Fruit fly (Drosophila melanogaster): ENCODE data around the gene CG32100.

The CG32100 gene

DNA sequence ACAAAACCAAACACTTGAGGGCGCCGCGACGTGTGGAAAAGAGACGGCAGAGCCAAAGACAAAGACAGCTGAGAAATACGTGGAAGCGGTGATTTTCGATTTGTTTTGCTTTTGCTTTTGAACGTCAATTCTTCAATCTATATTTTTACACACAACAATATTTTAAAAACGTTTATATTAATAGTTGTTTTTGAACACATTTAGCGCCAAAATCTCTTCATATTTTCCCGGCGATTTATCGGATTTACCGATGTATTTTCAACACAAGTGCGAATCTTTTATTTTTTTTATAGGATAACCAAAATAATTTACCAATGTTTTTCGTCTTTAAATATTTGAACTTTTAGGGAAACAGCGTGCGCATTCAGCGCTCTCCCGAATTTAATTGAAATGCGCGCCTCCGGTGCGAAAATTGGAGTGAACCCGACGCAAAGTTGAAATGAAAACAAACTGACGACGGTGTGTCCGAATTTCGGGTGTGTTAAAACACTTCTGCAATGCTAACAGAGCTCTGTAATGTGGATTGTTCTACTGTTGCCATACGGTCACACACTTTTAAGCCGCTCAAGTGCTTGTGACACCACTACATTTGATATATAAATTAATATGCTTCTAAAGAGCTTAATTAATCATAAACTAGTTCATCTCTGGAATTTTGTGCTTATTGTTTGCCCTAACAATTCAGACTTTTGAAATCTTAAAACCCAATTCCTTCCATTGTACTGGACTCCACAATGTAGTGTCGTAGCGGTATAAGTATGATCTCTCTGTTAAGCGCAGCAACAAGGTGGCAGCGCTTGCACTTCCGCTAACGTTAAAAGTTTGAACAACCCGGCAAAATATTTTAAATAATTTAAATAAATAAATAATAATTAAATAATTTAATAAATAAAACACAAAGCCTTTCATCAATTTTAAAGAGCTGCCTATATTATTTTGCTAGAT, 713 bp upstream of the CG32100 start, which contains the start of gene app (continued):
- TF ChIP-seq knrl (GFP tag; IDR thresholded peaks at IDR 0.05; ENCODE audit: partially characterized antibody): no peak
- peak in 1 of 2 experiments; percentile 71 for TF ChIP-seq Eip74EF (GFP tag; optimal IDR thresholded peaks at IDR 0.05)
- peak; percentile 84 for TF ChIP-seq wdn (GFP tag; IDR thresholded peaks at IDR 0.05)
- peak; percentile 69 for TF ChIP-seq Nf-YA (GFP tag; IDR thresholded peaks at IDR 0.05)
- TF ChIP-seq CG31224 (GFP tag; IDR thresholded peaks at IDR 0.05): peak; percentile 70
- TF ChIP-seq CG3163 (GFP tag; optimal IDR thresholded peaks at IDR 0.05): peak; percentile 30
- peak; percentile 79 for TF ChIP-seq Usf (GFP tag; optimal IDR thresholded peaks at IDR 0.05)
- TF ChIP-seq CG4707 (GFP tag; optimal IDR thresholded peaks at IDR 0.05): peak; percentile 71
- peak; percentile 62 for TF ChIP-seq CG8359 (GFP tag; optimal IDR thresholded peaks at IDR 0.05; ENCODE audit: borderline replicate concordance)
- TF ChIP-seq CG14667 (GFP tag; IDR thresholded peaks at IDR 0.05): peak; percentile 83; the same call in 1 of the 2 replicates
- no peak for TF ChIP-seq pita (GFP tag; optimal IDR thresholded peaks at IDR 0.05)
- TF ChIP-seq CG3281 (GFP tag; optimal IDR thresholded peaks at IDR 0.05): peak; percentile 90
- peak; percentile 2 for TF ChIP-seq MESR4 (GFP tag; optimal IDR thresholded peaks at IDR 0.05)
- peak; percentile 9 for TF ChIP-seq bigmax (GFP tag; optimal IDR thresholded peaks at IDR 0.05)
- TF ChIP-seq Kr (GFP tag; optimal IDR thresholded peaks at IDR 0.05): no peak
- peak; percentile 5 for TF ChIP-seq HLHmδ (GFP tag; optimal IDR thresholded peaks at IDR 0.05)
- peak; percentile 89 for TF ChIP-seq HmgZ (tag; optimal IDR thresholded peaks at IDR 0.05)
- TF ChIP-seq CG8089 (GFP tag; optimal IDR thresholded peaks at IDR 0.05): peak; percentile 56
- TF ChIP-seq Xbp1 (GFP tag; optimal IDR thresholded peaks at IDR 0.05): peak; percentile 79
- TF ChIP-seq gt (GFP tag; IDR thresholded peaks at IDR 0.05): peak; percentile 75
- TF ChIP-seq Fer3 (tag; optimal IDR thresholded peaks at IDR 0.05): peak; percentile 89
- TF ChIP-seq oc (tag; optimal IDR thresholded peaks at IDR 0.05): peak; percentile 54
- TF ChIP-seq Neu2 (GFP tag; optimal IDR thresholded peaks at IDR 0.05; ENCODE audit: borderline replicate concordance): peak; percentile 37
- TF ChIP-seq CG14441 (GFP tag; IDR thresholded peaks at IDR 0.05): peak; percentile 90
- TF ChIP-seq vnd (GFP tag; IDR thresholded peaks at IDR 0.05; ENCODE audit: partially characterized antibody): no peak
- peak; percentile 94 for TF ChIP-seq zfh1 (GFP tag; IDR thresholded peaks at IDR 0.05)
- TF ChIP-seq CG4282 (GFP tag; optimal IDR thresholded peaks at IDR 0.05): no peak
- TF ChIP-seq row (GFP tag; IDR thresholded peaks at IDR 0.05): peak; percentile 95
- TF ChIP-seq CrebB (tag; optimal IDR thresholded peaks at IDR 0.05): peak; percentile 89
- TF ChIP-seq ems (GFP tag; optimal IDR thresholded peaks at IDR 0.05): peak; percentile 73
- TF ChIP-seq lab (GFP tag; optimal IDR thresholded peaks at IDR 0.05): peak; percentile 91
- TF ChIP-seq stc (GFP tag; IDR thresholded peaks at IDR 0.05): peak; percentile 92
- 0 out of 3 replicates have a peak, but pooled peaks have one; percentile 13 for TF ChIP-seq HLH4C (GFP tag; IDR thresholded peaks at IDR 0.05; ENCODE audit: partially characterized antibody)
- TF ChIP-seq pzg (GFP tag; optimal IDR thresholded peaks at IDR 0.05): peak; percentile 61
- peak; percentile 78 for TF ChIP-seq CG6272 (GFP tag; IDR thresholded peaks at IDR 0.05)
- peak; percentile 77 for TF ChIP-seq twi (tag; optimal IDR thresholded peaks at IDR 0.05)
- TF ChIP-seq Bteb2 (GFP tag; optimal IDR thresholded peaks at IDR 0.05): peak; percentile 30
- TF ChIP-seq Stat92E (GFP tag; optimal IDR thresholded peaks at IDR 0.05): no peak
- peak; percentile 90; the same call in 1 of the 2 replicates for TF ChIP-seq ttk (GFP tag; IDR thresholded peaks at IDR 0.05)
- TF ChIP-seq Dp (GFP tag; optimal IDR thresholded peaks at IDR 0.05): peak; percentile 23
- peak; percentile 63 for TF ChIP-seq pfk (GFP tag; optimal IDR thresholded peaks at IDR 0.05)
- TF ChIP-seq Fer1 (GFP tag; optimal IDR thresholded peaks at IDR 0.05): peak; percentile 88
- peak; percentile 43; the same call in 1 of the 3 replicates for TF ChIP-seq Opbp (GFP tag; IDR thresholded peaks at IDR 0.05; ENCODE audit: partially characterized antibody)
- TF ChIP-seq CG3847 (GFP tag; IDR thresholded peaks at IDR 0.05): peak; percentile 84
- peak; percentile 59 for TF ChIP-seq fu2 (GFP tag; optimal IDR thresholded peaks at IDR 0.05)
- peak; percentile 91 for TF ChIP-seq CG17186 (GFP tag; optimal IDR thresholded peaks at IDR 0.05)
- peak; percentile 35; the same call in 1 of the 2 replicates for TF ChIP-seq ham (GFP tag; IDR thresholded peaks at IDR 0.05)

Data from whole organism, embryonic.